Fruit fly (Drosophila melanogaster) whole organism, embryonic: ENCODE data around the gene CG10252.

Experiments
- B-H1 ChIP-seq: fragments of 200-800 bp; sonication (Bioruptor generic); IDR thresholded peaks from 3 replicates; pipeline ENCODE4 v1.3.6; 2022; ENCODE audit warnings: missing biosample characterization, missing genetic modification characterization
- CG10431 ChIP-seq: fragments of 200-800 bp; sonication (Bioruptor generic); optimal IDR thresholded peaks from 3 replicates; lab custom pipeline; 2018; ENCODE audit warnings: missing biosample characterization, mild to moderate bottlenecking, missing genetic modification characterization
- CG10979 ChIP-seq: fragments of 200-800 bp; sonication (Bioruptor generic); optimal IDR thresholded peaks from 2 replicates; lab custom pipeline; 2018; ENCODE audit warnings: missing biosample characterization, mild to moderate bottlenecking, missing genetic modification characterization, moderate library complexity
- CG11085 ChIP-seq: fragments of 200-800 bp; sonication (Bioruptor generic); IDR thresholded peaks from 2 replicates; pipeline ENCODE4 v1.3.6; 2022; ENCODE audit warnings: missing biosample characterization, missing genetic modification characterization
- CG12155 ChIP-seq: fragments of 200-800 bp; sonication (Bioruptor generic); optimal IDR thresholded peaks from 3 replicates; lab custom pipeline; 2016; ENCODE audit warnings: missing biosample characterization, missing genetic modification characterization
- CG12219 ChIP-seq: fragments of 200-800 bp; sonication (Bioruptor generic); optimal IDR thresholded peaks from 3 replicates; lab custom pipeline; 2018; ENCODE audit warnings: missing biosample characterization, mild to moderate bottlenecking, missing genetic modification characterization
- CG14710 ChIP-seq: fragments of 200-800 bp; sonication (Bioruptor generic); optimal IDR thresholded peaks from 3 replicates; lab custom pipeline; 2019; ENCODE audit warnings: missing biosample characterization, mild to moderate bottlenecking, missing genetic modification characterization, moderate library complexity
- CG17328 ChIP-seq: fragments of 200-800 bp; sonication (Bioruptor generic); IDR thresholded peaks from 2 replicates; pipeline ENCODE4 v1.3.6; 2022; ENCODE audit warnings: missing biosample characterization, missing genetic modification characterization
- CG17802 ChIP-seq: fragments of 200-800 bp; sonication (Bioruptor generic); optimal IDR thresholded peaks from 2 replicates; lab custom pipeline; 2018; ENCODE audit warnings: missing biosample characterization, mild to moderate bottlenecking, missing genetic modification characterization, moderate library complexity
- CG1832 ChIP-seq: fragments of 200-800 bp; sonication (Bioruptor generic); optimal IDR thresholded peaks from 2 replicates; lab custom pipeline; 2017; ENCODE audit warnings: missing biosample characterization, mild to moderate bottlenecking, missing genetic modification characterization, inconsistent platforms
- CG2199 ChIP-seq: fragments of 200-800 bp; sonication (Bioruptor generic); IDR thresholded peaks from 3 replicates; pipeline ENCODE4 v1.3.6; 2022; ENCODE audit warnings: missing biosample characterization, missing genetic modification characterization
- CG3281 ChIP-seq: fragments of 200-800 bp; sonication (Bioruptor generic); optimal IDR thresholded peaks from 3 replicates; lab custom pipeline; 2017; ENCODE audit warnings: missing biosample characterization, mild to moderate bottlenecking, missing genetic modification characterization
- CG34422 ChIP-seq: fragments of 200-800 bp; sonication (Bioruptor generic); IDR thresholded peaks from 3 replicates; pipeline ENCODE4 v1.3.6; 2022; ENCODE audit warnings: missing biosample characterization, missing genetic modification characterization
- CG3995 ChIP-seq: fragments of 200-800 bp; sonication (Bioruptor generic); optimal IDR thresholded peaks from 3 replicates; lab custom pipeline; 2016; ENCODE audit warnings: missing biosample characterization, missing genetic modification characterization
- CG4404 ChIP-seq: fragments of 200-800 bp; sonication (Bioruptor generic); IDR thresholded peaks from 2 replicates; pipeline ENCODE4 v1.3.6; 2022; ENCODE audit warnings: missing biosample characterization, missing genetic modification characterization
- CG7928 ChIP-seq: fragments of 200-800 bp; sonication (Bioruptor generic); optimal IDR thresholded peaks from 2 replicates; lab custom pipeline; 2017; ENCODE audit warnings: missing biosample characterization, mild to moderate bottlenecking, missing genetic modification characterization
- CG7987 ChIP-seq: fragments of 200-800 bp; sonication (Bioruptor generic); optimal IDR thresholded peaks from 2 replicates; lab custom pipeline; 2018; ENCODE audit warnings: missing biosample characterization, mild to moderate bottlenecking, missing genetic modification characterization, moderate library complexity
- CG8765 ChIP-seq: fragments of 200-800 bp; sonication (Bioruptor generic); IDR thresholded peaks from 2 replicates; pipeline ENCODE4 v1.3.6; 2022; ENCODE audit warnings: missing biosample characterization, missing genetic modification characterization
- D19A ChIP-seq: fragments of 200-800 bp; optimal IDR thresholded peaks from 3 replicates; lab custom pipeline; 2019; ENCODE audit warnings: missing biosample characterization, mild to moderate bottlenecking, missing genetic modification characterization, moderate library complexity
- Eip74EF ChIP-seq, 2 experiments: fragments of 200-800 bp in 1 of 2; fragments of >200 bp in 1 of 2; sonication (Bioruptor generic) in 1 of 2; optimal IDR thresholded peaks; 2 replicates each; lab custom pipeline; 2017 to 2019; ENCODE audit warnings: missing biosample characterization in 2 of 2, missing genetic modification characterization in 2 of 2, mild to moderate bottlenecking in 1 of 2, moderate library complexity in 1 of 2
- Gsc ChIP-seq: fragments of 200-800 bp; sonication (Bioruptor generic); IDR thresholded peaks from 2 replicates; pipeline ENCODE4 v1.3.6; 2022; ENCODE audit warnings: missing biosample characterization, missing genetic modification characterization
- HHEX ChIP-seq: fragments of 200-800 bp; sonication (Bioruptor generic); optimal IDR thresholded peaks from 3 replicates; lab custom pipeline; 2017; ENCODE audit warnings: missing biosample characterization, mild to moderate bottlenecking, missing genetic modification characterization, missing genetic modification reagents
- Hr3 ChIP-seq: fragments of 200-800 bp; sonication (Bioruptor generic); optimal IDR thresholded peaks from 3 replicates; lab custom pipeline; 2016; ENCODE audit warnings: missing biosample characterization, missing genetic modification characterization
- Jarid2 ChIP-seq: fragments of 200-800 bp; sonication (Bioruptor generic); optimal IDR thresholded peaks from 3 replicates; lab custom pipeline; 2017; ENCODE audit warnings: mild to moderate bottlenecking, missing biosample characterization, missing genetic modification reagents, missing genetic modification characterization
- Lhr ChIP-seq: fragments of 200-800 bp; sonication (Bioruptor generic); optimal IDR thresholded peaks from 3 replicates; lab custom pipeline; 2017; ENCODE audit warnings: mild to moderate bottlenecking, missing biosample characterization, missing genetic modification reagents, missing genetic modification characterization
- Max ChIP-seq: fragments of 200-800 bp; sonication (Bioruptor generic); optimal IDR thresholded peaks from 2 replicates; lab custom pipeline; 2016; ENCODE audit warnings: missing biosample characterization, mild to moderate bottlenecking, missing genetic modification characterization
- Optix ChIP-seq: fragments of 200-800 bp; sonication (Bioruptor generic); IDR thresholded peaks from 3 replicates; pipeline ENCODE4 v1.3.6; 2022; ENCODE audit warnings: missing biosample characterization, missing genetic modification characterization
- Ptx1 ChIP-seq: fragments of 200-800 bp; sonication (Bioruptor generic); IDR thresholded peaks from 2 replicates; pipeline ENCODE4 v1.3.6; 2022; ENCODE audit warnings: missing biosample characterization, missing genetic modification characterization
- Sox102F ChIP-seq: fragments of 200-800 bp; sonication (Bioruptor generic); optimal IDR thresholded peaks from 2 replicates; lab custom pipeline; 2018; ENCODE audit warnings: missing biosample characterization, mild to moderate bottlenecking, missing genetic modification characterization, moderate library complexity
- Stat92E ChIP-seq, 3 experiments: fragments of >200 bp in 2 of 3; fragments of 200-800 bp in 1 of 3; sonication (Bioruptor generic) in 1 of 3; optimal IDR thresholded peaks; 2 replicates each; lab custom pipeline; 2017 to 2019; ENCODE audit warnings: missing biosample characterization in 3 of 3, missing genetic modification characterization in 3 of 3, mild to moderate bottlenecking in 1 of 3, moderate library complexity in 1 of 3
- TFAM ChIP-seq: fragments of 200-800 bp; sonication (Bioruptor generic); optimal IDR thresholded peaks from 2 replicates; lab custom pipeline; 2017; ENCODE audit warnings: missing biosample characterization, missing genetic modification characterization, inconsistent platforms
- Tbp ChIP-seq: fragments of >200 bp; optimal IDR thresholded peaks from 2 replicates; lab custom pipeline; 2018; ENCODE audit warnings: missing biosample characterization, missing genetic modification characterization
- bab2 ChIP-seq: fragments of 200-800 bp; sonication (Bioruptor generic); optimal IDR thresholded peaks from 2 replicates; lab custom pipeline; 2016; ENCODE audit warnings: missing biosample characterization, missing genetic modification characterization
- emc ChIP-seq: fragments of 200-800 bp; sonication (Bioruptor generic); optimal IDR thresholded peaks from 2 replicates; lab custom pipeline; 2016; ENCODE audit warnings: missing biosample characterization, missing genetic modification characterization
- eyg ChIP-seq: fragments of 200-800 bp; sonication (Bioruptor generic); optimal IDR thresholded peaks from 3 replicates; lab custom pipeline; 2016; ENCODE audit warnings: missing biosample characterization, missing genetic modification characterization
- fd64A ChIP-seq: fragments of 200-800 bp; sonication (Bioruptor generic); optimal IDR thresholded peaks from 3 replicates; lab custom pipeline; 2018; ENCODE audit warnings: missing biosample characterization, mild to moderate bottlenecking, missing genetic modification characterization
- gcm2 ChIP-seq: fragments of 200-800 bp; sonication (Bioruptor generic); optimal IDR thresholded peaks from 2 replicates; lab custom pipeline; 2016; ENCODE audit warnings: missing biosample characterization, missing genetic modification characterization
- hb ChIP-seq: fragments of 200-800 bp; sonication (Bioruptor generic); IDR thresholded peaks from 3 replicates; pipeline ENCODE4 v1.3.6; 2022; ENCODE audit warnings: missing biosample characterization, missing genetic modification characterization; ENCODE audit not compliant: partially characterized antibody
- hbn ChIP-seq: fragments of 200-800 bp; sonication (Bioruptor generic); IDR thresholded peaks from 2 replicates; pipeline ENCODE4 v1.3.6; 2022; ENCODE audit warnings: missing biosample characterization, missing genetic modification characterization; ENCODE audit not compliant: partially characterized antibody
- hth ChIP-seq: fragments of >200 bp; optimal IDR thresholded peaks from 2 replicates; lab custom pipeline; 2017; ENCODE audit warnings: inconsistent platforms
- odd ChIP-seq: fragments of 200-800 bp; sonication (Bioruptor generic); optimal IDR thresholded peaks from 2 replicates; lab custom pipeline; 2017; ENCODE audit warnings: missing biosample characterization, mild to moderate bottlenecking, missing genetic modification characterization
- p53 ChIP-seq: fragments of 200-800 bp; sonication (Bioruptor generic); optimal IDR thresholded peaks from 2 replicates; lab custom pipeline; 2016; ENCODE audit warnings: missing biosample characterization, missing genetic modification characterization
- pb ChIP-seq: fragments of 200-800 bp; sonication (Bioruptor generic); optimal IDR thresholded peaks from 3 replicates; lab custom pipeline; 2016; ENCODE audit warnings: missing biosample characterization, missing genetic modification characterization
- peb ChIP-seq: fragments of 200-800 bp; sonication (Bioruptor generic); IDR thresholded peaks from 2 replicates; pipeline ENCODE4 v1.3.6; 2022; ENCODE audit warnings: missing biosample characterization, missing genetic modification characterization
- pfk ChIP-seq: fragments of 200-800 bp; sonication (Bioruptor generic); optimal IDR thresholded peaks from 2 replicates; lab custom pipeline; 2018; ENCODE audit warnings: missing biosample characterization, mild to moderate bottlenecking, missing genetic modification characterization, moderate library complexity
- pzg ChIP-seq: fragments of 200-800 bp; sonication (Bioruptor generic); optimal IDR thresholded peaks from 3 replicates; lab custom pipeline; 2018; ENCODE audit warnings: missing biosample characterization, mild to moderate bottlenecking, missing genetic modification characterization, moderate library complexity
- sens-2 ChIP-seq: fragments of 200-800 bp; sonication (Bioruptor generic); IDR thresholded peaks from 2 replicates; pipeline ENCODE4 v1.3.6; 2022; ENCODE audit warnings: missing biosample characterization, missing genetic modification characterization
- tap ChIP-seq: fragments of 200-800 bp; optimal IDR thresholded peaks from 3 replicates; lab custom pipeline; 2019; ENCODE audit warnings: missing biosample characterization, mild to moderate bottlenecking, missing genetic modification characterization, moderate library complexity
- tna ChIP-seq: fragments of 200-800 bp; sonication (Bioruptor generic); IDR thresholded peaks from 2 replicates; pipeline ENCODE4 v1.3.6; 2022; ENCODE audit warnings: missing biosample characterization, missing genetic modification characterization; ENCODE audit not compliant: partially characterized antibody
- vvl ChIP-seq: fragments of 200-800 bp; sonication (Bioruptor generic); IDR thresholded peaks from 2 replicates; pipeline ENCODE4 v1.3.6; 2022; ENCODE audit warnings: missing biosample characterization, missing genetic modification characterization

Gene CG10252

dm6 chr3R:23723381-23724034 lies 27.5 kb upstream of the CG10252 start (continued):
- no peak for TF ChIP-seq emc (GFP tag; lab: Kevin White, UChicago)
- peak; percentile 13 for TF ChIP-seq TFAM
- TF ChIP-seq Gsc = no peak
- peak; percentile 42 for TF ChIP-seq bab2 (GFP tag; lab: Kevin White, UChicago)
- peak; percentile 24 for TF ChIP-seq Sox102F
- no peak for TF ChIP-seq pzg
- TF ChIP-seq CG4404 = no peak
- no peak for TF ChIP-seq peb (GFP tag; lab: Robert Waterston, UW)
- no peak for TF ChIP-seq CG12155
- peak; percentile 18 for TF ChIP-seq CG10979 (tag; lab: Kevin White, UChicago)
- no peak for TF ChIP-seq hth
- TF ChIP-seq odd = peak; percentile 12
- TF ChIP-seq sens-2 (GFP tag; lab: Robert Waterston, UW) = no peak
- peak in 1 of 3 experiments; percentile 47 for TF ChIP-seq Stat92E (GFP tag; optimal IDR thresholded peaks at IDR 0.05; lab: Kevin White, UChicago)
- TF ChIP-seq tap (tag; lab: Kevin White, UChicago) = peak; percentile 76
- peak; percentile 42; the same call in 1 of the 3 replicates for TF ChIP-seq Optix
- TF ChIP-seq B-H1 = no peak
- TF ChIP-seq CG34422 (GFP tag; lab: Robert Waterston, UW) = 0 out of 3 replicates have a peak, but pooled peaks have one; percentile 49
- no peak for TF ChIP-seq CG3281 (GFP tag; lab: Kevin White, UChicago)
- TF ChIP-seq CG12219 (GFP tag; lab: Kevin White, UChicago) = peak; percentile 14
- no peak for TF ChIP-seq Hr3 (GFP tag; lab: Kevin White, UChicago)
- peak; percentile 75 for TF ChIP-seq eyg
- TF ChIP-seq CG14710 = peak; percentile 20
- peak; percentile 84 for TF ChIP-seq HHEX
- peak; percentile 38 for TF ChIP-seq Jarid2
- TF ChIP-seq D19A = no peak
- no peak for TF ChIP-seq Tbp (GFP tag; lab: Kevin White, UChicago)
- TF ChIP-seq CG17328 (GFP tag; lab: Robert Waterston, UW) = peak; percentile 38; the same call in 1 of the 2 replicates
- no peak for TF ChIP-seq tna (GFP tag; lab: Robert Waterston, UW)
- TF ChIP-seq pfk (GFP tag; lab: Kevin White, UChicago) = peak; percentile 43
- 0 out of 3 replicates have a peak, but pooled peaks have one; percentile 42 for TF ChIP-seq CG2199 (GFP tag; lab: Robert Waterston, UW)
- TF ChIP-seq CG10431 = no peak
- peak; percentile 17; the same call in 1 of the 2 replicates for TF ChIP-seq Ptx1 (GFP tag; lab: Robert Waterston, UW)
- peak; percentile 73 for TF ChIP-seq pb (GFP tag; lab: Kevin White, UChicago)
- TF ChIP-seq CG1832 = no peak
- TF ChIP-seq gcm2 (GFP tag; lab: Kevin White, UChicago) = no peak
- TF ChIP-seq CG7987 = peak; percentile 76
- TF ChIP-seq CG11085 (GFP tag; lab: Robert Waterston, UW) = no peak
- TF ChIP-seq vvl (GFP tag; lab: Robert Waterston, UW) = peak; percentile 78
- no peak for TF ChIP-seq CG17802
- no peak for TF ChIP-seq Eip74EF (GFP tag; optimal IDR thresholded peaks at IDR 0.05; lab: Kevin White, UChicago)
- TF ChIP-seq p53 = peak; percentile 61
- peak; percentile 10 for TF ChIP-seq Max (GFP tag; lab: Kevin White, UChicago)
- TF ChIP-seq Lhr = no peak
- TF ChIP-seq hb (GFP tag; lab: Robert Waterston, UW) = no peak
- no peak for TF ChIP-seq hbn (GFP tag; lab: Robert Waterston, UW)
- TF ChIP-seq CG7928 (GFP tag; lab: Kevin White, UChicago) = no peak
- TF ChIP-seq CG3995 = no peak
- peak; percentile 85 for TF ChIP-seq fd64A (GFP tag; lab: Kevin White, UChicago)
- no peak for TF ChIP-seq CG8765 (GFP tag; lab: Robert Waterston, UW)
